Worm (Caenorhabditis elegans) whole organism, L2 larva: ENCODE results near the gene srx-46.

Experiments used
- dmd-4 ChIP-seq: sonication (generic microtip); optimal IDR thresholded peaks from 2 replicates; lab custom pipeline; 2017; ENCODE audit warnings: missing biosample characterization, missing genetic modification characterization
- nhr-11 ChIP-seq: fragments of 150-350 bp; optimal IDR thresholded peaks from 2 replicates; lab custom pipeline; 2014; ENCODE audit warnings: missing biosample characterization, missing genetic modification characterization
- nhr-12 ChIP-seq: fragments of 150-350 bp; optimal IDR thresholded peaks from 2 replicates; lab custom pipeline; 2014; ENCODE audit warnings: missing biosample characterization, missing genetic modification characterization
- unc-62 ChIP-seq: fragments of 150-350 bp; optimal IDR thresholded peaks from 2 replicates; lab custom pipeline; 2014; ENCODE audit warnings: missing biosample characterization, missing genetic modification reagents, missing genetic modification characterization
- zag-1 ChIP-seq: fragments of 150-350 bp; optimal IDR thresholded peaks from 2 replicates; lab custom pipeline; 2014; ENCODE audit warnings: missing biosample characterization, missing genetic modification characterization

- TF ChIP-seq nhr-12 (tag; lab: Kevin White, UChicago) (no peak), unc-62 (no peak), dmd-4 (tag; lab: Kevin White, UChicago) (no peak), zag-1 (no peak), nhr-11 (tag; lab: Kevin White, UChicago) (no peak)
Observed at ce11 chrV:9386143-9386542, 33.1 kb downstream of the srx-46 start, which contains the start of gene hum-2.
